Worm (Caenorhabditis elegans): ENCODE data around the gene C06B3.7.

Gene C06B3.7

DNA sequence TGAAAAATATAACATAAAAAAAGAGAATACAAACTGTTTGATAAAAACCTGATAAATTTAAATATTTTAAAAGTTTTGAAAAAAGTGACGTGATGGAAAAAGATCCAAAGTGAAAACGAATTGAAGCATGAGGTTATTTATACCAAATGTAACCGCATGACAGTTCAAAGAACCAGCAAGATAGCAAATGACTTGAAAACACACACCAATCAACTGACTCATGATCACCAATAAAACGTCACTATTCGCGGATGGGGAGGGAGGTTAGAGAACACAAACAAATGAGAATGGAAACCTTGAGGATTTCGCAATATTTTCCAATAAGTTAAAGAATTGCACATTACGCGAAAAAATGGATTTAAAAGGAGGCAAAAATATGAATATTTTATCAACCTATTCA, at the start of gene C06B3.7:
Gene C06B3.7 (plus strand): TSS at position 287 of the 400 bp plus-strand sequence.
- TF ChIP-seq nhr-77 (tag; optimal IDR thresholded peaks at IDR 0.05), result no peak
- peak in 1 of 3 experiments; percentile 23 for TF ChIP-seq elt-3 (tag; optimal IDR thresholded peaks at IDR 0.05)
- no peak for TF ChIP-seq fos-1 (tag; optimal IDR thresholded peaks at IDR 0.05)
- TF ChIP-seq ztf-4 (tag; optimal IDR thresholded peaks at IDR 0.05), result no peak
- TF ChIP-seq tbx-2 (tag; optimal IDR thresholded peaks at IDR 0.05), result no peak
- peak; percentile 90 for TF ChIP-seq nfya-1 (tag; optimal IDR thresholded peaks at IDR 0.05; ENCODE audit: insufficient read depth)
- peak; percentile 27 for TF ChIP-seq lin-15B (tag; optimal IDR thresholded peaks at IDR 0.05)
- TF ChIP-seq skn-1 (tag; optimal IDR thresholded peaks at IDR 0.05), result peak; percentile 72
- TF ChIP-seq pha-4 (tag; optimal IDR thresholded peaks at IDR 0.05), result peak; percentile 94
- TF ChIP-seq nhr-25 (tag; optimal IDR thresholded peaks at IDR 0.05), result peak; percentile 52
- no peak for TF ChIP-seq snpc-4 (tag; optimal IDR thresholded peaks at IDR 0.05)
- TF ChIP-seq hmg-11 (tag; optimal IDR thresholded peaks at IDR 0.05), result no peak
- TF ChIP-seq fkh-10 (GFP tag; optimal IDR thresholded peaks at IDR 0.05), result no peak
- peak; percentile 16 for TF ChIP-seq lsy-12 (tag; optimal IDR thresholded peaks at IDR 0.05)
- TF ChIP-seq nhr-237 (tag; optimal IDR thresholded peaks at IDR 0.05), result no peak
- TF ChIP-seq ceh-28 (tag; optimal IDR thresholded peaks at IDR 0.05), result peak; percentile 58
- TF ChIP-seq lin-39 (tag; optimal IDR thresholded peaks at IDR 0.05), result peak; percentile 92
- TF ChIP-seq ama-1 (optimal IDR thresholded peaks at IDR 0.05), result no peak
- no peak for TF ChIP-seq ztf-11 (tag; optimal IDR thresholded peaks at IDR 0.05)
- no peak for TF ChIP-seq ceh-16 (tag; optimal IDR thresholded peaks at IDR 0.05)
- no peak for TF ChIP-seq nhr-67 (tag; optimal IDR thresholded peaks at IDR 0.05)
- no peak for TF ChIP-seq mml-1 (tag; optimal IDR thresholded peaks at IDR 0.05)
- peak; percentile 27 for TF ChIP-seq nhr-11 (tag; optimal IDR thresholded peaks at IDR 0.05)
- peak; percentile 92 for TF ChIP-seq jun-1 (tag; optimal IDR thresholded peaks at IDR 0.05)
- no peak for TF ChIP-seq R02D3.7 (tag; optimal IDR thresholded peaks at IDR 0.05)
- TF ChIP-seq egl-5 (tag; optimal IDR thresholded peaks at IDR 0.05), result peak; percentile 99
- no peak for TF ChIP-seq aly-2 (tag; optimal IDR thresholded peaks at IDR 0.05)
- TF ChIP-seq nhr-43 (tag; optimal IDR thresholded peaks at IDR 0.05; ENCODE audit: poor library complexity, severe bottlenecking), result peak; percentile 79
- TF ChIP-seq pqm-1 (tag; optimal IDR thresholded peaks at IDR 0.05), result peak; percentile 95
- peak; percentile 75 for TF ChIP-seq mdl-1 (tag; optimal IDR thresholded peaks at IDR 0.05)
- no peak for TF ChIP-seq zag-1 (tag; optimal IDR thresholded peaks at IDR 0.05)
- TF ChIP-seq elt-2 (tag; optimal IDR thresholded peaks at IDR 0.05), result peak; percentile 92
- no peak for TF ChIP-seq ZK546.5 (tag; optimal IDR thresholded peaks at IDR 0.05)
- TF ChIP-seq ceh-9 (tag; optimal IDR thresholded peaks at IDR 0.05), result no peak
- peak; percentile 86 for TF ChIP-seq nhr-23 (tag; optimal IDR thresholded peaks at IDR 0.05)

DNA sequence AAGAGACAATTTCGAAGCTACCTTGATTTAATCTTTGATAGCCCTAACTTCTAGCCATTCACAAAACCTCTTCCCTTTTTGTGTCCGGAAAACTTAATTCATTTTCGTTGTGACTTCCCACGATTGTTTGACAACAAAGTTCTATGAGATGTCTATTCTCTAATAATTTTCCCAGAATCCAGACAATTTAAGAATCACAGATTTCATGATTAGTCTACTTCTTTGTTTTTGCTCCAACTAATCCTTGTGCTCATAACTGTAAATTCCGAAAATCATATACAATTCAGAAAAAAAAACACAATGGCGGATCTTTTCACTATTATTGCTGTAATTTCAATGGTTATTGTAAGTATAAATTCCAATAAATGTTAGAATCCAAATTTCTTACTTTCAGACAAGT, 47.0 kb upstream of the C06B3.7 start, which contains the start of gene srx-137:
Gene srx-137 (plus strand): TSS at position 301 of the 400 bp plus-strand sequence.
- TF ChIP-seq skn-1 (tag; optimal IDR thresholded peaks at IDR 0.05), result no peak
- TF ChIP-seq ztf-11 (tag; optimal IDR thresholded peaks at IDR 0.05), result no peak
- no peak for TF ChIP-seq fos-1 (tag; optimal IDR thresholded peaks at IDR 0.05)
- no peak for TF ChIP-seq nhr-77 (tag; optimal IDR thresholded peaks at IDR 0.05)
- TF ChIP-seq nhr-12 (tag; optimal IDR thresholded peaks at IDR 0.05), result no peak
- TF ChIP-seq fkh-10 (GFP tag; optimal IDR thresholded peaks at IDR 0.05), result no peak
- TF ChIP-seq lin-15B (tag; optimal IDR thresholded peaks at IDR 0.05), result no peak
- TF ChIP-seq nhr-67 (tag; optimal IDR thresholded peaks at IDR 0.05), result no peak
- TF ChIP-seq nhr-43 (tag; optimal IDR thresholded peaks at IDR 0.05; ENCODE audit: poor library complexity, severe bottlenecking), result no peak
- TF ChIP-seq mdl-1 (tag; optimal IDR thresholded peaks at IDR 0.05), result no peak

DNA sequence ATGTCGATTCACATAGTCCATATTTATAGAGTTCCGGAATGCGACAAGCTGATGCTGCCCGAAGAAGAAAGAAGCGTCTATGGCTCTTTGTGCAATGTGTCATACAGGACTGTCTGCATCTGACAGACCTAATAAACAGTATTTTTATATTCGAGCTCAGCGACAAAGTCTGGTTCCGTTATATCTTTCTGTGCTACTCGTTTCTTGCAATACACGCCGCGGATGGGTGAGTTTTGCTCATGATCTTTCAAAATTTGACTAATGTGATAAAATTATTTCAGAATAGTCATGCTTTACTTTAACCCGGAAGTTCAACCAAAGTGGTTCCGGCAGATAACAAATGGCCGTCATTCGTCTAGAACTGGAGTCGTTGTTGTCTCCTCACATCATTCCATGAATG, 45.8 kb upstream of the C06B3.7 start:
- TF ChIP-seq nhr-67 (tag; optimal IDR thresholded peaks at IDR 0.05), result no peak
- no peak for TF ChIP-seq unc-39 (tag; optimal IDR thresholded peaks at IDR 0.05)
- no peak for TF ChIP-seq nhr-43 (tag; optimal IDR thresholded peaks at IDR 0.05; ENCODE audit: poor library complexity, severe bottlenecking)
- TF ChIP-seq fkh-2 (tag; optimal IDR thresholded peaks at IDR 0.05), result no peak
- TF ChIP-seq nhr-25 (tag; optimal IDR thresholded peaks at IDR 0.05), result no peak
- TF ChIP-seq nhr-12 (tag; optimal IDR thresholded peaks at IDR 0.05), result no peak
- no peak for TF ChIP-seq unc-62 (GFP tag; optimal IDR thresholded peaks at IDR 0.05)
- no peak for TF ChIP-seq ztf-4 (tag; optimal IDR thresholded peaks at IDR 0.05)
- no peak for TF ChIP-seq lin-15B (tag; optimal IDR thresholded peaks at IDR 0.05)
- TF ChIP-seq mdl-1 (tag; optimal IDR thresholded peaks at IDR 0.05), result no peak
- no peak for TF ChIP-seq zag-1 (tag; optimal IDR thresholded peaks at IDR 0.05)

All from whole organism, L3 larva.